Fruit fly (Drosophila melanogaster): ENCODE data around the gene CG33695.

dm6 chr2L:11228909-11229574 lies 48.8 kb upstream of the CG33695 start:
- no peak for TF ChIP-seq lola (GFP tag; optimal IDR thresholded peaks at IDR 0.05)
- TF ChIP-seq Hr83 (GFP tag; optimal IDR thresholded peaks at IDR 0.05; ENCODE audit: poor library complexity, severe bottlenecking), result no peak
- no peak for TF ChIP-seq Myc (optimal IDR thresholded peaks at IDR 0.05)
- no peak for TF ChIP-seq pan (optimal IDR thresholded peaks at IDR 0.05)
